Worm (Caenorhabditis elegans): ENCODE results near the gene aps-1.

Gene aps-1

ce11 chrV:5991490-5992069 lies 26.2 kb upstream of the aps-1 start:
- TF ChIP-seq lsy-2 (tag; optimal IDR thresholded peaks at IDR 0.05) (peak in 1 of 2 experiments; percentile 66), nhr-10 (tag; optimal IDR thresholded peaks at IDR 0.05) (no peak), crh-2 (tag; optimal IDR thresholded peaks at IDR 0.05) (peak; percentile 94), nhr-12 (tag; optimal IDR thresholded peaks at IDR 0.05) (no peak), sem-4 (tag; optimal IDR thresholded peaks at IDR 0.05) (no peak), ceh-82 (tag; optimal IDR thresholded peaks at IDR 0.05) (no peak), nhr-77 (tag; optimal IDR thresholded peaks at IDR 0.05) (no peak), mab-5 (tag; optimal IDR thresholded peaks at IDR 0.05) (peak; percentile 44), lin-13 (GFP tag; optimal IDR thresholded peaks at IDR 0.05) (peak; percentile 30), nhr-11 (tag; optimal IDR thresholded peaks at IDR 0.05) (no peak), aly-2 (tag; optimal IDR thresholded peaks at IDR 0.05) (no peak), zag-1 (tag; optimal IDR thresholded peaks at IDR 0.05) (peak; percentile 80), nhr-237 (tag; optimal IDR thresholded peaks at IDR 0.05) (no peak), nhr-6 (tag; optimal IDR thresholded peaks at IDR 0.05) (peak; percentile 58), peb-1 (tag; optimal IDR thresholded peaks at IDR 0.05) (no peak), nhr-129 (tag; optimal IDR thresholded peaks at IDR 0.05) (peak; percentile 86), unc-55 (GFP tag; optimal IDR thresholded peaks at IDR 0.05) (peak; percentile 83), nhr-25 (tag; optimal IDR thresholded peaks at IDR 0.05) (no peak), F13H6.1 (tag; optimal IDR thresholded peaks at IDR 0.05) (peak; percentile 67), C34F6.9 (tag; optimal IDR thresholded peaks at IDR 0.05) (peak; percentile 84), ztf-11 (tag; optimal IDR thresholded peaks at IDR 0.05) (no peak), gmeb-1 (tag; optimal IDR thresholded peaks at IDR 0.05) (no peak), unc-39 (tag; optimal IDR thresholded peaks at IDR 0.05) (no peak), egl-27 (tag; optimal IDR thresholded peaks at IDR 0.05) (peak; percentile 48), sma-9 (GFP tag; optimal IDR thresholded peaks at IDR 0.05) (peak; percentile 2), sma-9 (tag; optimal IDR thresholded peaks at IDR 0.05) (no peak), elt-3 (tag; optimal IDR thresholded peaks at IDR 0.05) (no peak), alr-1 (tag; optimal IDR thresholded peaks at IDR 0.05) (no peak), mdl-1 (tag; optimal IDR thresholded peaks at IDR 0.05) (peak in 1 of 2 experiments; percentile 46)

- no peak for TF ChIP-seq alr-1 (tag; optimal IDR thresholded peaks at IDR 0.05)
- TF ChIP-seq peb-1 (tag; optimal IDR thresholded peaks at IDR 0.05) = no peak
- no peak for TF ChIP-seq elt-1 (tag; optimal IDR thresholded peaks at IDR 0.05)
- TF ChIP-seq lin-11 (tag; optimal IDR thresholded peaks at IDR 0.05) = no peak
- no peak for TF ChIP-seq unc-39 (tag; optimal IDR thresholded peaks at IDR 0.05)
- no peak for TF ChIP-seq sma-3 (GFP tag; optimal IDR thresholded peaks at IDR 0.05)
- TF ChIP-seq nhr-129 (tag; optimal IDR thresholded peaks at IDR 0.05) = no peak
- no peak for TF ChIP-seq nhr-21 (tag; optimal IDR thresholded peaks at IDR 0.05)
- no peak for TF ChIP-seq fos-1 (tag; optimal IDR thresholded peaks at IDR 0.05)
- TF ChIP-seq unc-62 (GFP tag; optimal IDR thresholded peaks at IDR 0.05) = no peak
- no peak for TF ChIP-seq crh-2 (tag; optimal IDR thresholded peaks at IDR 0.05)
- no peak for TF ChIP-seq snpc-4 (tag; optimal IDR thresholded peaks at IDR 0.05)
- TF ChIP-seq C34F6.9 (tag; optimal IDR thresholded peaks at IDR 0.05) = no peak
- TF ChIP-seq skn-1 (tag; optimal IDR thresholded peaks at IDR 0.05) = no peak
- no peak for TF ChIP-seq zag-1 (tag; optimal IDR thresholded peaks at IDR 0.05)
- no peak for TF ChIP-seq ztf-4 (tag; optimal IDR thresholded peaks at IDR 0.05)
Measured at ce11 chrV:5995598-5995997, 22.2 kb upstream of the aps-1 start.

- TF ChIP-seq blmp-1 (tag; optimal IDR thresholded peaks at IDR 0.05; ENCODE audit: insufficient read depth) (no peak), nhr-23 (tag; optimal IDR thresholded peaks at IDR 0.05) (no peak), fos-1 (tag; optimal IDR thresholded peaks at IDR 0.05) (no peak), aly-2 (tag; optimal IDR thresholded peaks at IDR 0.05) (no peak), nhr-77 (tag; optimal IDR thresholded peaks at IDR 0.05) (no peak), elt-3 (tag; optimal IDR thresholded peaks at IDR 0.05) (no peak), unc-39 (tag; optimal IDR thresholded peaks at IDR 0.05) (no peak), egl-27 (tag; optimal IDR thresholded peaks at IDR 0.05) (no peak), unc-55 (GFP tag; optimal IDR thresholded peaks at IDR 0.05) (no peak), ztf-1 (GFP tag; conservative IDR thresholded peaks at IDR 0.05) (no peak), gmeb-1 (tag; optimal IDR thresholded peaks at IDR 0.05) (no peak), ceh-16 (tag; optimal IDR thresholded peaks at IDR 0.05) (no peak), skn-1 (tag; optimal IDR thresholded peaks at IDR 0.05) (no peak), mab-5 (tag; optimal IDR thresholded peaks at IDR 0.05) (no peak), crh-2 (tag; optimal IDR thresholded peaks at IDR 0.05) (no peak), ztf-11 (tag; optimal IDR thresholded peaks at IDR 0.05) (no peak), nhr-6 (tag; optimal IDR thresholded peaks at IDR 0.05) (no peak), mdl-1 (tag; optimal IDR thresholded peaks at IDR 0.05) (no peak)
Measured at ce11 chrV:5996114-5996513, 21.7 kb upstream of the aps-1 start, which contains the start of gene cpg-4. TSS of gene cpg-4 (plus strand) at chrV:5996416.
